Worm (Caenorhabditis elegans) whole organism, L4 larva: ENCODE measurements around the gene lips-6.

Experiments
- F44E2.7 ChIP-seq: fragments of 200-800 bp; sonication (Bioruptor generic); IDR thresholded peaks from 2 replicates; pipeline ENCODE4 v2.1.2; 2022; ENCODE audit warnings: missing genetic modification characterization, missing compliant biosample characterization
- F49E8.2 ChIP-seq: sonication (generic microtip); optimal IDR thresholded peaks from 2 replicates; lab custom pipeline; 2016; ENCODE audit warnings: missing compliant biosample characterization, mild to moderate bottlenecking, missing genetic modification characterization, borderline replicate concordance
- R02D3.7 ChIP-seq: fragments of 150-350 bp; sonication (generic microtip); optimal IDR thresholded peaks from 3 replicates; lab custom pipeline; 2014; ENCODE audit warnings: missing biosample characterization, missing genetic modification characterization
- Y48G9A.11 ChIP-seq: fragments of 200-800 bp; sonication (Bioruptor generic); IDR thresholded peaks from 2 replicates; pipeline ENCODE4 v1.3.6; 2022; ENCODE audit warnings: missing genetic modification reagents, missing genetic modification characterization, missing compliant biosample characterization
- Y5F2A.4 ChIP-seq: fragments of 200-800 bp; sonication (Bioruptor generic); optimal IDR thresholded peaks from 2 replicates; lab custom pipeline; 2018; ENCODE audit warnings: mild to moderate bottlenecking, missing genetic modification characterization, missing compliant biosample characterization
- ZK337.2 ChIP-seq: fragments of 200-800 bp; sonication (Bioruptor generic); IDR thresholded peaks from 2 replicates; pipeline ENCODE4 v1.3.6; 2022; ENCODE audit warnings: missing genetic modification reagents, missing genetic modification characterization, missing compliant biosample characterization
- aha-1 ChIP-seq: fragments of 150-350 bp; peaks from one replicate; lab custom pipeline; 2014; ENCODE audit warnings: missing biosample characterization, missing genetic modification characterization
- ama-1 ChIP-seq: fragments of 150-350 bp; optimal IDR thresholded peaks from 2 replicates; lab custom pipeline; 2014; ENCODE audit warnings: inconsistent platforms, mixed read lengths
- ceh-32 ChIP-seq: sonication (generic microtip); optimal IDR thresholded peaks from 2 replicates; lab custom pipeline; 2016; ENCODE audit warnings: mild to moderate bottlenecking, missing genetic modification characterization, missing compliant biosample characterization; ENCODE audit not compliant: poor library complexity
- ceh-82 ChIP-seq: sonication (generic microtip); optimal IDR thresholded peaks from 2 replicates; lab custom pipeline; 2017; ENCODE audit warnings: missing biosample characterization, missing genetic modification characterization
- ces-1 ChIP-seq: fragments of 150-350 bp; sonication (generic microtip); optimal IDR thresholded peaks from 4 replicates; lab custom pipeline; 2014; ENCODE audit warnings: missing biosample characterization, missing genetic modification reagents, missing genetic modification characterization
- daf-16 ChIP-seq, 3 experiments: sonication (generic microtip); optimal IDR thresholded peaks; 2 replicates each; lab custom pipeline; 2016 to 2017; ENCODE audit warnings: missing genetic modification characterization in 3 of 3, missing genetic modification reagents in 3 of 3, mild to moderate bottlenecking in 2 of 3, missing compliant biosample characterization in 2 of 3, missing biosample characterization in 1 of 3, moderate library complexity in 1 of 3
- dmd-6 ChIP-seq: fragments of 200-800 bp; sonication (Bioruptor generic); IDR thresholded peaks from 2 replicates; pipeline ENCODE4 v1.3.6; 2022; ENCODE audit warnings: missing genetic modification reagents, missing genetic modification characterization, missing compliant biosample characterization
- dmd-8 ChIP-seq: fragments of 200-800 bp; sonication (Bioruptor generic); IDR thresholded peaks from 2 replicates; pipeline ENCODE4 v1.3.6; 2022; ENCODE audit warnings: missing genetic modification characterization, missing compliant biosample characterization
- dpl-1 ChIP-seq: fragments of 150-350 bp; optimal IDR thresholded peaks from 2 replicates; lab custom pipeline; 2014; ENCODE audit warnings: missing biosample characterization, missing genetic modification reagents, missing genetic modification characterization
- egl-43 ChIP-seq: fragments of 200-800 bp; sonication (Bioruptor generic); IDR thresholded peaks from 2 replicates; pipeline ENCODE4 v1.3.6; 2022; ENCODE audit warnings: missing genetic modification reagents, missing genetic modification characterization, missing compliant biosample characterization
- fkh-10 ChIP-seq: fragments of 150-350 bp; optimal IDR thresholded peaks from 2 replicates; lab custom pipeline; 2014; ENCODE audit warnings: missing biosample characterization, missing genetic modification reagents, missing genetic modification characterization
- fos-1 ChIP-seq: fragments of 150-350 bp; optimal IDR thresholded peaks from 2 replicates; lab custom pipeline; 2014; ENCODE audit warnings: missing biosample characterization, missing genetic modification characterization
- hif-1 ChIP-seq, 2 experiments: sonication (generic microtip); optimal IDR thresholded peaks; 2 replicates each; lab custom pipeline; 2016 to 2017; ENCODE audit warnings: missing compliant biosample characterization in 2 of 2, missing genetic modification characterization in 2 of 2, missing genetic modification reagents in 2 of 2, missing genotype in 2 of 2, mild to moderate bottlenecking in 1 of 2
- hlh-11 ChIP-seq: fragments of 200-800 bp; sonication (Bioruptor generic); optimal IDR thresholded peaks from 2 replicates; lab custom pipeline; 2018; ENCODE audit warnings: mild to moderate bottlenecking, missing genetic modification characterization, missing compliant biosample characterization
- hlh-30 ChIP-seq: sonication (generic microtip); optimal IDR thresholded peaks from 2 replicates; lab custom pipeline; 2017; ENCODE audit warnings: antibody characterized with exemption, mild to moderate bottlenecking, missing genetic modification characterization, missing compliant biosample characterization; ENCODE audit not compliant: insufficient read depth
- jun-1 ChIP-seq: fragments of 150-350 bp; optimal IDR thresholded peaks from 2 replicates; lab custom pipeline; 2014; ENCODE audit warnings: missing biosample characterization, missing genetic modification reagents, missing genetic modification characterization
- lin-39 ChIP-seq: fragments of 150-350 bp; optimal IDR thresholded peaks from 2 replicates; lab custom pipeline; 2014; ENCODE audit warnings: missing biosample characterization, missing genetic modification reagents, missing genetic modification characterization
- madf-5 ChIP-seq, 2 experiments: fragments of 200-800 bp; sonication (Bioruptor generic); IDR thresholded peaks; 2 replicates each; pipeline ENCODE4 v1.3.6; 2022; ENCODE audit warnings: missing compliant biosample characterization in 2 of 2, missing genetic modification characterization in 2 of 2
- mdl-1 ChIP-seq, 2 experiments: fragments of 150-350 bp in 1 of 2; sonication (generic microtip) in 1 of 2; optimal IDR thresholded peaks; 2 replicates each; lab custom pipeline; 2014 to 2017; ENCODE audit warnings: missing biosample characterization in 2 of 2, missing genetic modification characterization in 2 of 2
- mep-1 ChIP-seq: fragments of 150-350 bp; sonication (generic microtip); optimal IDR thresholded peaks from 3 replicates; lab custom pipeline; 2014; ENCODE audit warnings: missing biosample characterization, missing genetic modification characterization
- mxl-2 ChIP-seq: fragments of 200-800 bp; sonication (Bioruptor generic); conservative IDR thresholded peaks from 2 replicates; pipeline ENCODE4 v1.3.6; 2022; ENCODE audit warnings: missing genetic modification reagents, missing genetic modification characterization, missing compliant biosample characterization
- mxl-3 ChIP-seq: fragments of 200-800 bp; sonication (Bioruptor generic); optimal IDR thresholded peaks from 2 replicates; lab custom pipeline; 2018; ENCODE audit warnings: mild to moderate bottlenecking, missing genetic modification characterization, missing compliant biosample characterization
- nhr-11 ChIP-seq: fragments of 150-350 bp; optimal IDR thresholded peaks from 2 replicates; lab custom pipeline; 2014; ENCODE audit warnings: missing biosample characterization, missing genetic modification characterization
- nhr-25 ChIP-seq: sonication (generic microtip); optimal IDR thresholded peaks from 2 replicates; lab custom pipeline; 2017; ENCODE audit warnings: missing genetic modification characterization, mild to moderate bottlenecking, missing compliant biosample characterization, antibody characterized with exemption, moderate library complexity, borderline replicate concordance; ENCODE audit not compliant: insufficient read depth
- nhr-28 ChIP-seq: fragments of 150-350 bp; optimal IDR thresholded peaks from 2 replicates; lab custom pipeline; 2014; ENCODE audit warnings: missing biosample characterization, missing genetic modification characterization
- nhr-6 ChIP-seq: fragments of 150-350 bp; optimal IDR thresholded peaks from 2 replicates; lab custom pipeline; 2014; ENCODE audit warnings: missing biosample characterization, missing genetic modification characterization
- nhr-76 ChIP-seq: fragments of 150-350 bp; optimal IDR thresholded peaks from 2 replicates; lab custom pipeline; 2014; ENCODE audit warnings: missing biosample characterization, missing genetic modification characterization
- php-3 ChIP-seq: fragments of 200-800 bp; sonication (Bioruptor generic); IDR thresholded peaks from 2 replicates; pipeline ENCODE4 v1.3.6; 2022; ENCODE audit warnings: missing genetic modification reagents, missing genetic modification characterization, missing compliant biosample characterization
- set-16 ChIP-seq: fragments of 200-800 bp; sonication (Bioruptor generic); IDR thresholded peaks from 2 replicates; pipeline ENCODE4 v1.3.6; 2022; ENCODE audit warnings: missing genetic modification reagents, missing genetic modification characterization, missing compliant biosample characterization
- skn-1 ChIP-seq: fragments of 150-350 bp; optimal IDR thresholded peaks from 2 replicates; lab custom pipeline; 2014; ENCODE audit warnings: missing biosample characterization, missing genetic modification characterization
- spr-1 ChIP-seq: sonication (generic microtip); optimal IDR thresholded peaks from 2 replicates; lab custom pipeline; 2016; ENCODE audit warnings: mild to moderate bottlenecking, missing genetic modification characterization, missing compliant biosample characterization
- tra-1 ChIP-seq: fragments of 200-800 bp; sonication (Bioruptor generic); IDR thresholded peaks from 2 replicates; pipeline ENCODE4 v1.3.6; 2022; ENCODE audit warnings: missing genetic modification reagents, missing genetic modification characterization, missing compliant biosample characterization
- unc-39 ChIP-seq: sonication (generic microtip); optimal IDR thresholded peaks from 2 replicates; lab custom pipeline; 2017; ENCODE audit warnings: missing biosample characterization, missing genetic modification characterization
- ztf-7 ChIP-seq: fragments of 150-350 bp; optimal IDR thresholded peaks from 2 replicates; lab custom pipeline; 2014; ENCODE audit warnings: missing biosample characterization, missing genetic modification characterization

lips-6 gene

DNA sequence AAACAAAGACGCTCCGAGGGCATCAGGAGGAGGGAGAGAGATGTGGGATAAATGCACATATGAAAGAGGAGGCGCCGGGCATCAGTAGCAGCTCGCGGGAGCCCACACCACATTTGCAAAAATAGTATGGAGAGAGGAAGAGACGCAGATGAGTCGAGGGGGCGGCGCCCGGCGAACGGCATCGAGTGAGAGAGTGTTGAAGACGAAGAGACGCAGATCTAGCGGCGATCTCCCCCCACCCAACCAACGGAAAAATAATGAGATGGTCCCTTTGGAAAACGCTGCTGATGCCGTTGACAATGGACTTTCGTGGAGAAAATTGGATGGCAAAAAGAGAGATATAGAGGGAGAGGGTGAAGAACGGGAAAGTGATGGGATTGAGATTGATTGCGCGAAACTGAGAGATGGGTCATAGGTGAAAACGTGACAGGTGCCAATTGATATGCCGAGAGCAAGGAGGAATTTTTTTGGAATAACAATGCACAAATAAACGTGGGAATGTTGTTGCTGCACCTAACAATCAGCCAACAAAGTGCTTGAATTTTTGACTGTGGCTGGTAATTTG lies 3.0 kb downstream of the lips-6 start (continued):
- TF ChIP-seq lin-39, result no peak
- no peak for TF ChIP-seq fos-1 (tag; lab: Kevin White, UChicago)
- TF ChIP-seq nhr-76 (tag; lab: Kevin White, UChicago), result no peak
- TF ChIP-seq dmd-8 (GFP tag; lab: Robert Waterston, UW), result no peak
- peak; percentile 70 for TF ChIP-seq set-16 (GFP tag; lab: Robert Waterston, UW)
- peak; percentile 63 for TF ChIP-seq hlh-11 (tag; lab: Kevin White, UChicago)
- TF ChIP-seq nhr-28 (tag; lab: Kevin White, UChicago), result no peak
- no peak for TF ChIP-seq egl-43
- no peak for TF ChIP-seq mdl-1 (tag; optimal IDR thresholded peaks at IDR 0.05; lab: Kevin White, UChicago)
- TF ChIP-seq ama-1 (lab: Kevin White, UChicago), result no peak
- TF ChIP-seq mep-1, result no peak
- no peak for TF ChIP-seq skn-1 (tag; lab: Kevin White, UChicago)
- no peak for TF ChIP-seq ceh-32 (tag; lab: Kevin White, UChicago)
- peak; percentile 50 for TF ChIP-seq aha-1 (tag; lab: Kevin White, UChicago)
- TF ChIP-seq R02D3.7 (tag; lab: Kevin White, UChicago), result no peak
- no peak for TF ChIP-seq unc-39 (tag; lab: Kevin White, UChicago)
- TF ChIP-seq hlh-30 (tag; lab: Kevin White, UChicago), result no peak
- TF ChIP-seq daf-16 (GFP tag; optimal IDR thresholded peaks at IDR 0.05; lab: Kevin White, UChicago), result peak in 1 of 2 experiments; percentile 81
- TF ChIP-seq daf-16 (tag; optimal IDR thresholded peaks at IDR 0.05; lab: Kevin White, UChicago), result no peak
- no peak for TF ChIP-seq F49E8.2
- TF ChIP-seq ceh-82 (tag; lab: Kevin White, UChicago), result no peak
- no peak for TF ChIP-seq jun-1 (tag; lab: Kevin White, UChicago)
- no peak for TF ChIP-seq fkh-10
- no peak for TF ChIP-seq ces-1 (GFP tag; lab: Kevin White, UChicago)
- TF ChIP-seq F44E2.7 (GFP tag; lab: Robert Waterston, UW), result no peak
- peak; percentile 61 for TF ChIP-seq nhr-11 (tag; lab: Kevin White, UChicago)
- TF ChIP-seq spr-1 (tag; lab: Kevin White, UChicago), result no peak
- no peak for TF ChIP-seq Y48G9A.11 (GFP tag; lab: Robert Waterston, UW)
- TF ChIP-seq nhr-6 (tag; lab: Kevin White, UChicago), result no peak
- TF ChIP-seq ztf-7, result no peak
- TF ChIP-seq ZK337.2, result no peak
- no peak for TF ChIP-seq madf-5 (GFP tag; IDR thresholded peaks at IDR 0.05; lab: Robert Waterston, UW)
- TF ChIP-seq mxl-3 (GFP tag; lab: Kevin White, UChicago), result peak; percentile 38

DNA sequence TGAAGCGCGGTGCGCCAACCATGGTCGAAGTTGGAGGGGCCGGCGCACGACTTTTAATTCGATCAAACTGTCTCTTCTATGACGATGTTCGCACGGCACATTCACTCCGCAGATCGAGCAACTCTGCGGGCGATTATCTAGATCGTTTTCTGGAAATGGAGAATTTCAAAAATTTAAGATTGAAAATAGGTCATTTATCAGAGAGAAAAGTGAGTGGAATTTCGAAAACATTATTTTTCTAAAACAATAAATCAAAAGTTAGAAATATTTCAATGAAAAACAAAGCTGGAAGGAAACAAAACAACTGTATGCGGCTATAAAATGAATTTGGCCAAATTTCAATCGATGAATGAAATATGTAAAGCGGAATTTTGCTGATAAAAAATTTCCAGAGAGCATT lies 4.6 kb downstream of the lips-6 start, which contains the start of the genes ZK617.26 and unc-22:
ZK617.26 (minus strand) TSS at position 101 of the 400 bp plus-strand sequence.
unc-22 (minus strand) TSS at position 149 of the 400 bp plus-strand sequence.
- TF ChIP-seq set-16 (GFP tag; lab: Robert Waterston, UW) (no peak), mxl-2 (GFP tag; lab: Robert Waterston, UW) (no peak)

DNA sequence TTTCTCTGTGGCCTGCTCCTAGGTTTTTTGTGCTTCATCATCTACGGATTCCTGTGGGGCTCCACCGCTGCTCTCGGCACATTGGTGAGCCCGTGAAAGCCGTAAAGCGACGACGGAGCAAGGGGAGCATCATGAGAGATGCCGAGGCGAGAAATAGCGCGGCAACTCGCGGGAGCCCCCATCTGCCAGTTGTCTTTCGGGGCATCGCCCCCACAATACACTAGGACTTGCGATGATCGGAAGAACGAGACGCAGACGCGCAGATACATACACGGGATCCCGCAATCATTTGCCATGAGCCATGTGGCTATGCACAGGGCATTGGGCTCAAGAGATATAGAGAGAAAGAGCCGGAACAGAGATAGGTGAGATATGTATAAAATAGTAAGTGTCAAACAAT lies 5.1 kb downstream of the lips-6 start:
- TF ChIP-seq hlh-11 (tag; lab: Kevin White, UChicago) (peak; percentile 72), tra-1 (GFP tag; lab: Robert Waterston, UW) (0 out of 2 replicates have a peak, but pooled peaks have one; percentile 34), mxl-3 (GFP tag; lab: Kevin White, UChicago) (peak; percentile 65), mdl-1 (tag; optimal IDR thresholded peaks at IDR 0.05; lab: Kevin White, UChicago) (peak in 1 of 2 experiments; percentile 42), hlh-30 (tag; lab: Kevin White, UChicago) (peak; percentile 49), hif-1 (tag; optimal IDR thresholded peaks at IDR 0.05; lab: Kevin White, UChicago) (peak in 1 of 2 experiments; percentile 30), nhr-25 (tag; lab: Kevin White, UChicago) (no peak), dpl-1 (GFP tag; lab: Kevin White, UChicago) (no peak), set-16 (GFP tag; lab: Robert Waterston, UW) (peak; percentile 85), Y5F2A.4 (no peak), dmd-6 (0 out of 2 replicates have a peak, but pooled peaks have one; percentile 9), php-3 (GFP tag; lab: Robert Waterston, UW) (no peak), nhr-76 (tag; lab: Kevin White, UChicago) (no peak), nhr-11 (tag; lab: Kevin White, UChicago) (peak; percentile 74), daf-16 (GFP tag; optimal IDR thresholded peaks at IDR 0.05; lab: Kevin White, UChicago) (peak in 1 of 2 experiments; percentile 54), daf-16 (tag; optimal IDR thresholded peaks at IDR 0.05; lab: Kevin White, UChicago) (no peak)
